Fruit fly (Drosophila melanogaster): ENCODE results near the gene CG14989.

The CG14989 gene

dm6 chr3L:4044497-4044896 is 42.9 kb upstream of the CG14989 start (continued):
- TF ChIP-seq CG12769 (tag; optimal IDR thresholded peaks at IDR 0.05) (no peak), CG5180 (GFP tag; optimal IDR thresholded peaks at IDR 0.05) (no peak), CG31224 (GFP tag; IDR thresholded peaks at IDR 0.05) (no peak), Dref (GFP tag; IDR thresholded peaks at IDR 0.05) (no peak), CG4282 (GFP tag; optimal IDR thresholded peaks at IDR 0.05) (no peak), CG3995 (GFP tag; optimal IDR thresholded peaks at IDR 0.05) (no peak), tup (GFP tag; optimal IDR thresholded peaks at IDR 0.05) (no peak), CG9817 (tag; optimal IDR thresholded peaks at IDR 0.05) (no peak), CG32767 (GFP tag; IDR thresholded peaks at IDR 0.05) (no peak), Dip3 (GFP tag; optimal IDR thresholded peaks at IDR 0.05) (no peak), MBD-R2 (GFP tag; IDR thresholded peaks at IDR 0.05) (no peak), CG8281 (tag; optimal IDR thresholded peaks at IDR 0.05) (no peak), CG10431 (GFP tag; optimal IDR thresholded peaks at IDR 0.05) (no peak), pita (GFP tag; optimal IDR thresholded peaks at IDR 0.05) (no peak), Lhr (GFP tag; optimal IDR thresholded peaks at IDR 0.05) (no peak), MTF-1 (GFP tag; optimal IDR thresholded peaks at IDR 0.05; ENCODE audit: borderline replicate concordance) (no peak), CG4820 (GFP tag; optimal IDR thresholded peaks at IDR 0.05) (no peak), twi (tag; optimal IDR thresholded peaks at IDR 0.05) (no peak), chm (GFP tag; IDR thresholded peaks at IDR 0.05) (no peak), CG12659 (GFP tag; optimal IDR thresholded peaks at IDR 0.05) (no peak), Hr3 (GFP tag; optimal IDR thresholded peaks at IDR 0.05) (no peak), Fer1 (GFP tag; optimal IDR thresholded peaks at IDR 0.05) (no peak), vfl (GFP tag; optimal IDR thresholded peaks at IDR 0.05) (no peak), CG34422 (GFP tag; IDR thresholded peaks at IDR 0.05) (no peak), CG13296 (GFP tag; optimal IDR thresholded peaks at IDR 0.05) (no peak), dm (GFP tag; optimal IDR thresholded peaks at IDR 0.05) (no peak), CG13424 (tag; optimal IDR thresholded peaks at IDR 0.05) (peak; percentile 7), peb (GFP tag; IDR thresholded peaks at IDR 0.05) (no peak), klu (GFP tag; IDR thresholded peaks at IDR 0.05) (no peak), esg (GFP tag; conservative IDR thresholded peaks at IDR 0.05) (0 out of 2 replicates have a peak, but pooled peaks have one; percentile 6), lilli (GFP tag; optimal IDR thresholded peaks at IDR 0.05) (no peak), bowl (GFP tag; IDR thresholded peaks at IDR 0.05) (no peak), dati (GFP tag; IDR thresholded peaks at IDR 0.05) (no peak), zen (tag; optimal IDR thresholded peaks at IDR 0.05) (no peak), D (optimal IDR thresholded peaks at IDR 0.05) (no peak), D (GFP tag; optimal IDR thresholded peaks at IDR 0.05) (no peak), D19B (GFP tag; optimal IDR thresholded peaks at IDR 0.05) (no peak), ranshi (GFP tag; IDR thresholded peaks at IDR 0.05) (no peak), CG17568 (GFP tag; optimal IDR thresholded peaks at IDR 0.05) (no peak), sisA (GFP tag; IDR thresholded peaks at IDR 0.05) (no peak), CG11723 (GFP tag; optimal IDR thresholded peaks at IDR 0.05) (no peak), pb (GFP tag; optimal IDR thresholded peaks at IDR 0.05) (no peak), CG18599 (GFP tag; optimal IDR thresholded peaks at IDR 0.05) (no peak), so (GFP tag; IDR thresholded peaks at IDR 0.05) (no peak), pho (GFP tag; optimal IDR thresholded peaks at IDR 0.05) (no peak), nerfin-2 (GFP tag; IDR thresholded peaks at IDR 0.05; ENCODE audit: partially characterized antibody) (no peak), CG9215 (GFP tag; IDR thresholded peaks at IDR 0.05) (no peak), btn (GFP tag; optimal IDR thresholded peaks at IDR 0.05) (no peak), Elba2 (GFP tag; optimal IDR thresholded peaks at IDR 0.05) (no peak), CG15601 (tag; optimal IDR thresholded peaks at IDR 0.05) (no peak), onecut (GFP tag; IDR thresholded peaks at IDR 0.05) (no peak), CG17912 (GFP tag; optimal IDR thresholded peaks at IDR 0.05) (no peak), CG9797 (GFP tag; optimal IDR thresholded peaks at IDR 0.05) (no peak)

Data from whole organism, embryonic.